Worm (Caenorhabditis elegans) whole organism, L4 larva: Measurements from ENCODE around the gene acp-3.

Source experiments
- F10B5.3 ChIP-seq: sonication (generic microtip); optimal IDR thresholded peaks from 2 replicates; lab custom pipeline; 2016; ENCODE audit warnings: mild to moderate bottlenecking, missing genetic modification characterization, missing compliant biosample characterization
- F37D6.2 ChIP-seq: sonication (generic microtip); optimal IDR thresholded peaks from 2 replicates; lab custom pipeline; 2016; ENCODE audit warnings: mild to moderate bottlenecking, missing genetic modification characterization, missing compliant biosample characterization
- F49E8.2 ChIP-seq: sonication (generic microtip); optimal IDR thresholded peaks from 2 replicates; lab custom pipeline; 2016; ENCODE audit warnings: missing compliant biosample characterization, mild to moderate bottlenecking, missing genetic modification characterization, borderline replicate concordance
- R02D3.7 ChIP-seq: fragments of 150-350 bp; sonication (generic microtip); optimal IDR thresholded peaks from 3 replicates; lab custom pipeline; 2014; ENCODE audit warnings: missing biosample characterization, missing genetic modification characterization
- T20F7.1 ChIP-seq: fragments of 200-800 bp; sonication (Bioruptor generic); optimal IDR thresholded peaks from 2 replicates; lab custom pipeline; 2018; ENCODE audit warnings: mild to moderate bottlenecking, missing genetic modification characterization, missing compliant biosample characterization
- Y105C5A.15 ChIP-seq: fragments of 200-800 bp; sonication (Bioruptor generic); IDR thresholded peaks from 2 replicates; pipeline ENCODE4 v1.3.6; 2022; ENCODE audit warnings: missing genetic modification characterization, missing compliant biosample characterization
- ZK546.5 ChIP-seq, 2 experiments: sonication (generic microtip); optimal IDR thresholded peaks; 2 replicates each; lab custom pipeline; 2017; ENCODE audit warnings: missing biosample characterization in 2 of 2, missing genetic modification characterization in 2 of 2
- aha-1 ChIP-seq: fragments of 150-350 bp; peaks from one replicate; lab custom pipeline; 2014; ENCODE audit warnings: missing biosample characterization, missing genetic modification characterization
- aly-2 ChIP-seq: sonication (generic microtip); optimal IDR thresholded peaks from 2 replicates; lab custom pipeline; 2018; ENCODE audit warnings: missing biosample characterization, missing genetic modification characterization
- ama-1 ChIP-seq: fragments of 150-350 bp; optimal IDR thresholded peaks from 2 replicates; lab custom pipeline; 2014; ENCODE audit warnings: inconsistent platforms, mixed read lengths
- ceh-62 ChIP-seq: sonication (generic microtip); optimal IDR thresholded peaks from 2 replicates; lab custom pipeline; 2017; ENCODE audit warnings: missing biosample characterization, missing genetic modification characterization
- ceh-82 ChIP-seq: sonication (generic microtip); optimal IDR thresholded peaks from 2 replicates; lab custom pipeline; 2017; ENCODE audit warnings: missing biosample characterization, missing genetic modification characterization
- cey-2 ChIP-seq: sonication (generic microtip); optimal IDR thresholded peaks from 3 replicates; lab custom pipeline; 2017; ENCODE audit warnings: missing genetic modification characterization, mild to moderate bottlenecking, missing compliant biosample characterization, antibody characterized with exemption, borderline replicate concordance; ENCODE audit not compliant: insufficient read depth
- daf-19 ChIP-seq: fragments of 200-800 bp; sonication (Bioruptor generic); conservative IDR thresholded peaks from 2 replicates; pipeline ENCODE4 v1.3.6; 2022; ENCODE audit warnings: missing genetic modification characterization, missing compliant biosample characterization
- daf-8 ChIP-seq: fragments of 200-800 bp; sonication (Bioruptor generic); IDR thresholded peaks from 2 replicates; pipeline ENCODE4 v1.3.6; 2022; ENCODE audit warnings: missing genetic modification characterization, missing compliant biosample characterization
- dmd-6 ChIP-seq: fragments of 200-800 bp; sonication (Bioruptor generic); IDR thresholded peaks from 2 replicates; pipeline ENCODE4 v1.3.6; 2022; ENCODE audit warnings: missing genetic modification reagents, missing genetic modification characterization, missing compliant biosample characterization
- dmd-8 ChIP-seq: fragments of 200-800 bp; sonication (Bioruptor generic); IDR thresholded peaks from 2 replicates; pipeline ENCODE4 v1.3.6; 2022; ENCODE audit warnings: missing genetic modification characterization, missing compliant biosample characterization
- dpl-1 ChIP-seq: fragments of 150-350 bp; optimal IDR thresholded peaks from 2 replicates; lab custom pipeline; 2014; ENCODE audit warnings: missing biosample characterization, missing genetic modification reagents, missing genetic modification characterization
- duxl-1 ChIP-seq: sonication (generic microtip); optimal IDR thresholded peaks from 2 replicates; lab custom pipeline; 2016; ENCODE audit warnings: mild to moderate bottlenecking, missing genetic modification characterization, moderate library complexity, missing compliant biosample characterization; ENCODE audit not compliant: poor library complexity
- egl-43 ChIP-seq: fragments of 200-800 bp; sonication (Bioruptor generic); IDR thresholded peaks from 2 replicates; pipeline ENCODE4 v1.3.6; 2022; ENCODE audit warnings: missing genetic modification reagents, missing genetic modification characterization, missing compliant biosample characterization
- gei-8 ChIP-seq: fragments of 200-800 bp; sonication (Bioruptor generic); optimal IDR thresholded peaks from 2 replicates; lab custom pipeline; 2018; ENCODE audit warnings: mild to moderate bottlenecking, missing genetic modification characterization, missing compliant biosample characterization
- hif-1 ChIP-seq, 2 experiments: sonication (generic microtip); optimal IDR thresholded peaks; 2 replicates each; lab custom pipeline; 2016 to 2017; ENCODE audit warnings: missing compliant biosample characterization in 2 of 2, missing genetic modification characterization in 2 of 2, missing genetic modification reagents in 2 of 2, missing genotype in 2 of 2, mild to moderate bottlenecking in 1 of 2
- hmg-1.1 ChIP-seq: fragments of 200-800 bp; sonication (Bioruptor generic); IDR thresholded peaks from 2 replicates; pipeline ENCODE4 v1.3.6; 2022; ENCODE audit warnings: missing genetic modification reagents, missing genetic modification characterization, missing compliant biosample characterization
- jun-1 ChIP-seq: fragments of 150-350 bp; optimal IDR thresholded peaks from 2 replicates; lab custom pipeline; 2014; ENCODE audit warnings: missing biosample characterization, missing genetic modification reagents, missing genetic modification characterization
- lin-1 ChIP-seq: fragments of 200-800 bp; sonication (Bioruptor generic); IDR thresholded peaks from 2 replicates; pipeline ENCODE4 v1.3.6; 2022; ENCODE audit warnings: missing genetic modification reagents, missing genetic modification characterization, missing compliant biosample characterization
- lin-13 ChIP-seq: fragments of 150-350 bp; optimal IDR thresholded peaks from 2 replicates; lab custom pipeline; 2014; ENCODE audit warnings: missing biosample characterization, missing genetic modification reagents, missing genetic modification characterization
- lin-15B ChIP-seq: fragments of 150-350 bp; sonication (generic microtip); optimal IDR thresholded peaks from 3 replicates; lab custom pipeline; 2014; ENCODE audit warnings: missing biosample characterization, missing genetic modification characterization
- lin-29 ChIP-seq: fragments of 200-800 bp; sonication (Bioruptor generic); IDR thresholded peaks from 2 replicates; pipeline ENCODE4 v1.3.6; 2022; ENCODE audit warnings: missing genetic modification reagents, missing genetic modification characterization, missing compliant biosample characterization
- lin-39 ChIP-seq: fragments of 150-350 bp; optimal IDR thresholded peaks from 2 replicates; lab custom pipeline; 2014; ENCODE audit warnings: missing biosample characterization, missing genetic modification reagents, missing genetic modification characterization
- lir-3 ChIP-seq: sonication (generic microtip); optimal IDR thresholded peaks from 2 replicates; lab custom pipeline; 2016; ENCODE audit warnings: mild to moderate bottlenecking, missing genetic modification characterization, missing compliant biosample characterization
- madf-5 ChIP-seq, 2 experiments: fragments of 200-800 bp; sonication (Bioruptor generic); IDR thresholded peaks; 2 replicates each; pipeline ENCODE4 v1.3.6; 2022; ENCODE audit warnings: missing compliant biosample characterization in 2 of 2, missing genetic modification characterization in 2 of 2
- mdt-29 ChIP-seq: fragments of 200-800 bp; sonication (Bioruptor generic); IDR thresholded peaks from 2 replicates; pipeline ENCODE4 v1.3.6; 2022; ENCODE audit warnings: missing genetic modification reagents, missing genetic modification characterization, missing compliant biosample characterization
- mes-2 ChIP-seq: sonication (generic microtip); optimal IDR thresholded peaks from 2 replicates; lab custom pipeline; 2016; ENCODE audit warnings: missing genotype, mild to moderate bottlenecking, missing genetic modification characterization, missing compliant biosample characterization; ENCODE audit not compliant: poor library complexity, severe bottlenecking
- mxl-3 ChIP-seq: fragments of 200-800 bp; sonication (Bioruptor generic); optimal IDR thresholded peaks from 2 replicates; lab custom pipeline; 2018; ENCODE audit warnings: mild to moderate bottlenecking, missing genetic modification characterization, missing compliant biosample characterization
- nhr-10 ChIP-seq: fragments of 150-350 bp; optimal IDR thresholded peaks from 2 replicates; lab custom pipeline; 2014; ENCODE audit warnings: missing biosample characterization, missing genetic modification characterization
- nhr-111 ChIP-seq: fragments of 200-800 bp; sonication (Bioruptor generic); optimal IDR thresholded peaks from 2 replicates; lab custom pipeline; 2018; ENCODE audit warnings: mild to moderate bottlenecking, missing genetic modification characterization, missing compliant biosample characterization
- nhr-25 ChIP-seq: sonication (generic microtip); optimal IDR thresholded peaks from 2 replicates; lab custom pipeline; 2017; ENCODE audit warnings: missing genetic modification characterization, mild to moderate bottlenecking, missing compliant biosample characterization, antibody characterized with exemption, moderate library complexity, borderline replicate concordance; ENCODE audit not compliant: insufficient read depth
- nhr-28 ChIP-seq: fragments of 150-350 bp; optimal IDR thresholded peaks from 2 replicates; lab custom pipeline; 2014; ENCODE audit warnings: missing biosample characterization, missing genetic modification characterization
- nhr-42 ChIP-seq: fragments of 200-800 bp; sonication (Bioruptor generic); IDR thresholded peaks from 2 replicates; pipeline ENCODE4 v1.3.6; 2022; ENCODE audit warnings: missing genetic modification characterization, missing compliant biosample characterization
- nhr-48 ChIP-seq: sonication (generic microtip); optimal IDR thresholded peaks from 2 replicates; lab custom pipeline; 2016; ENCODE audit warnings: mild to moderate bottlenecking, missing genetic modification characterization, missing compliant biosample characterization
- nhr-6 ChIP-seq: fragments of 150-350 bp; optimal IDR thresholded peaks from 2 replicates; lab custom pipeline; 2014; ENCODE audit warnings: missing biosample characterization, missing genetic modification characterization
- nhr-76 ChIP-seq: fragments of 150-350 bp; optimal IDR thresholded peaks from 2 replicates; lab custom pipeline; 2014; ENCODE audit warnings: missing biosample characterization, missing genetic modification characterization
- nhr-77 ChIP-seq: fragments of 150-350 bp; optimal IDR thresholded peaks from 2 replicates; lab custom pipeline; 2014; ENCODE audit warnings: missing biosample characterization, missing genetic modification characterization
- saeg-2 ChIP-seq: fragments of 200-800 bp; sonication (Bioruptor generic); IDR thresholded peaks from 2 replicates; pipeline ENCODE4 v1.3.6; 2022; ENCODE audit warnings: missing genetic modification reagents, missing genetic modification characterization, missing compliant biosample characterization
- sdz-12 ChIP-seq: fragments of 200-800 bp; sonication (Bioruptor generic); optimal IDR thresholded peaks from 2 replicates; lab custom pipeline; 2018; ENCODE audit warnings: mild to moderate bottlenecking, missing genetic modification characterization, missing compliant biosample characterization
- set-16 ChIP-seq: fragments of 200-800 bp; sonication (Bioruptor generic); IDR thresholded peaks from 2 replicates; pipeline ENCODE4 v1.3.6; 2022; ENCODE audit warnings: missing genetic modification reagents, missing genetic modification characterization, missing compliant biosample characterization
- skn-1 ChIP-seq: fragments of 150-350 bp; optimal IDR thresholded peaks from 2 replicates; lab custom pipeline; 2014; ENCODE audit warnings: missing biosample characterization, missing genetic modification characterization
- spr-3 ChIP-seq: fragments of 200-800 bp; sonication (Bioruptor generic); optimal IDR thresholded peaks from 2 replicates; lab custom pipeline; 2018; ENCODE audit warnings: mild to moderate bottlenecking, missing genetic modification characterization, missing compliant biosample characterization
- unc-39 ChIP-seq: sonication (generic microtip); optimal IDR thresholded peaks from 2 replicates; lab custom pipeline; 2017; ENCODE audit warnings: missing biosample characterization, missing genetic modification characterization
- vab-7 ChIP-seq: fragments of 200-800 bp; sonication (Bioruptor generic); IDR thresholded peaks from 2 replicates; pipeline ENCODE4 v1.3.6; 2022; ENCODE audit warnings: missing genetic modification reagents, missing genetic modification characterization, missing compliant biosample characterization
- ztf-7 ChIP-seq: fragments of 150-350 bp; optimal IDR thresholded peaks from 2 replicates; lab custom pipeline; 2014; ENCODE audit warnings: missing biosample characterization, missing genetic modification characterization

The acp-3 gene

DNA sequence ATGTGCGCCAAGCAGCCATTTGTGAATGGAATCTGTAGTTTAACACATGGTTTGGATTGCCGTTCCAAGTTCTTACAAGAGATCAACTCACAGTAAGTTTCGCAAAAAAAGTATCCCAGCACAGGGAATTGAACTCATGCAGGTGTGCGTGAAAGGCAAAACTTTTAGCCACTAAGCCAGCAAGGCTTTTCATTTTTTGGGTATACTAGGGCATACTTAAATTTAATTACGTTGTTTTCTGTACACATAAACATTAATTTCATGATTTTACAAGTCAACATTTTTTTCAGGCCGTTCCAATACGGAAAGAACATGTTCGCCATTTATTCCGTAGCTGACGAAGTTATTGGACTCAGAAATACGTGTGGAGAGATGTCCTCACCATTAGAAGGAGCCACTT, 4.6 kb upstream of the acp-3 start (continued):
- TF ChIP-seq madf-5 (GFP tag; IDR thresholded peaks at IDR 0.05; lab: Robert Waterston, UW) (peak; percentile 72 to 77; a peak in 3 of 4 replicates), nhr-76 (no peak), ceh-62 (no peak), saeg-2 (GFP tag; lab: Robert Waterston, UW) (peak; percentile 31; the same call in 1 of the 2 replicates), cey-2 (no peak), egl-43 (GFP tag; lab: Robert Waterston, UW) (peak; percentile 93), aha-1 (peak; percentile 87), lin-29 (GFP tag; lab: Robert Waterston, UW) (peak; percentile 7; the same call in 1 of the 2 replicates), gei-8 (GFP tag; lab: Kevin White, UChicago) (peak; percentile 78), nhr-42 (GFP tag; lab: Robert Waterston, UW) (peak; percentile 82; the same call in 1 of the 2 replicates), dmd-8 (GFP tag; lab: Robert Waterston, UW) (peak; percentile 99), set-16 (GFP tag; lab: Robert Waterston, UW) (no peak), sdz-12 (GFP tag; lab: Kevin White, UChicago) (no peak), Y105C5A.15 (GFP tag; lab: Robert Waterston, UW) (0 out of 2 replicates have a peak, but pooled peaks have one; percentile 48), ama-1 (peak; percentile 42), ztf-7 (peak; percentile 1), mxl-3 (GFP tag; lab: Kevin White, UChicago) (peak; percentile 50), mdt-29 (peak; percentile 69; the same call in 1 of the 2 replicates), nhr-10 (tag; lab: Kevin White, UChicago) (no peak), lin-13 (no peak), lir-3 (peak; percentile 85), F10B5.3 (peak; percentile 79), R02D3.7 (tag; lab: Kevin White, UChicago) (peak; percentile 21), F49E8.2 (tag; lab: Kevin White, UChicago) (peak; percentile 59), unc-39 (no peak), nhr-6 (tag; lab: Kevin White, UChicago) (no peak), nhr-28 (tag; lab: Kevin White, UChicago) (no peak), lin-39 (no peak), dpl-1 (GFP tag; lab: Kevin White, UChicago) (no peak), aly-2 (no peak), nhr-48 (tag; lab: Kevin White, UChicago) (peak; percentile 46), vab-7 (peak; percentile 73; the same call in 1 of the 2 replicates), jun-1 (tag; lab: Kevin White, UChicago) (no peak), F37D6.2 (tag; lab: Kevin White, UChicago) (no peak), nhr-111 (peak; percentile 75), lin-1 (GFP tag; lab: Robert Waterston, UW) (peak; percentile 75), duxl-1 (tag; lab: Kevin White, UChicago) (peak; percentile 80), skn-1 (tag; lab: Kevin White, UChicago) (no peak), dmd-6 (peak; percentile 20; the same call in 1 of the 2 replicates), lin-15B (tag; lab: Kevin White, UChicago) (no peak), T20F7.1 (peak; percentile 29), daf-8 (peak; percentile 72; the same call in 1 of the 2 replicates), ceh-82 (tag; lab: Kevin White, UChicago) (no peak), mes-2 (tag; lab: Kevin White, UChicago) (peak; percentile 79), hmg-1.1 (GFP tag; lab: Robert Waterston, UW) (peak; percentile 50), hif-1 (tag; optimal IDR thresholded peaks at IDR 0.05; lab: Kevin White, UChicago) (peak in 1 of 2 experiments; percentile 35), nhr-25 (tag; lab: Kevin White, UChicago) (peak; percentile 9), nhr-77 (no peak), daf-19 (GFP tag; lab: Robert Waterston, UW) (peak; percentile 86), ZK546.5 (tag; optimal IDR thresholded peaks at IDR 0.05; lab: Kevin White, UChicago) (no peak), spr-3 (GFP tag; lab: Kevin White, UChicago) (peak; percentile 82)
